Worm (Caenorhabditis elegans) whole organism, L3 larva: ENCODE results near the gene div-1.
A peak's percentile ranks its signal among the peaks of the same experiment; 100 is the strongest.
"Not testable (repeated sequence)": the region's sequence is repeated elsewhere in the genome, so short reads cannot be mapped to it uniquely, and the experiment has no call there.

Source experiments
- R02D3.7 ChIP-seq: fragments of 150-350 bp; optimal IDR thresholded peaks from 2 replicates; lab custom pipeline; 2014; ENCODE audit warnings: missing biosample characterization, missing genetic modification characterization
- ZK546.5 ChIP-seq: sonication (generic microtip); optimal IDR thresholded peaks from 2 replicates; lab custom pipeline; 2017; ENCODE audit warnings: missing biosample characterization, missing genetic modification characterization
- aly-2 ChIP-seq: fragments of 150-350 bp; optimal IDR thresholded peaks from 2 replicates; lab custom pipeline; 2014; ENCODE audit warnings: missing biosample characterization, missing genetic modification characterization
- ceh-28 ChIP-seq: fragments of 150-350 bp; optimal IDR thresholded peaks from 2 replicates; lab custom pipeline; 2014; ENCODE audit warnings: missing biosample characterization, missing genetic modification reagents, missing genetic modification characterization
- ceh-9 ChIP-seq: sonication (generic microtip); optimal IDR thresholded peaks from 2 replicates; lab custom pipeline; 2018; ENCODE audit warnings: missing biosample characterization, missing genetic modification characterization
- daf-12 ChIP-seq: fragments of 150-350 bp; optimal IDR thresholded peaks from 2 replicates; lab custom pipeline; 2014; ENCODE audit warnings: missing biosample characterization, missing genetic modification reagents, missing genetic modification characterization
- egl-27 ChIP-seq: sonication (generic microtip); optimal IDR thresholded peaks from 4 replicates; lab custom pipeline; 2017; ENCODE audit warnings: missing biosample characterization, missing genetic modification reagents, missing genetic modification characterization
- egl-5 ChIP-seq: fragments of 150-350 bp; optimal IDR thresholded peaks from 2 replicates; lab custom pipeline; 2017; ENCODE audit warnings: missing biosample characterization, missing genetic modification reagents, missing genetic modification characterization, inconsistent platforms
- elt-1 ChIP-seq: fragments of 150-350 bp; optimal IDR thresholded peaks from 2 replicates; lab custom pipeline; 2014; ENCODE audit warnings: missing biosample characterization, missing genetic modification characterization
- elt-2 ChIP-seq: sonication (generic microtip); optimal IDR thresholded peaks from 2 replicates; lab custom pipeline; 2016; ENCODE audit warnings: missing genetic modification reagents, mild to moderate bottlenecking, missing genetic modification characterization, missing compliant biosample characterization
- elt-3 ChIP-seq, 3 experiments: fragments of 150-350 bp in 1 of 3; sonication (generic microtip) in 2 of 3; optimal IDR thresholded peaks; 2 replicates in 2 of 3; 4 replicates in 1 of 3; lab custom pipeline; 2014 to 2017; ENCODE audit warnings: missing biosample characterization in 3 of 3, missing genetic modification characterization in 3 of 3
- eor-1 ChIP-seq, 2 experiments: fragments of 150-350 bp; optimal IDR thresholded peaks; 2 replicates each; lab custom pipeline; 2014 to 2018; ENCODE audit warnings: missing biosample characterization in 2 of 2, missing genetic modification characterization in 2 of 2
- fkh-10 ChIP-seq: sonication (generic microtip); optimal IDR thresholded peaks from 2 replicates; lab custom pipeline; 2017; ENCODE audit warnings: missing biosample characterization, missing genetic modification reagents, missing genetic modification characterization
- fos-1 ChIP-seq: fragments of 150-350 bp; optimal IDR thresholded peaks from 2 replicates; lab custom pipeline; 2014; ENCODE audit warnings: missing biosample characterization, missing genetic modification characterization
- hmg-11 ChIP-seq: sonication (generic microtip); optimal IDR thresholded peaks from 2 replicates; lab custom pipeline; 2016; ENCODE audit warnings: missing genetic modification characterization, missing compliant biosample characterization
- jun-1 ChIP-seq: fragments of 150-350 bp; optimal IDR thresholded peaks from 2 replicates; lab custom pipeline; 2014; ENCODE audit warnings: missing biosample characterization, missing genetic modification reagents, missing genetic modification characterization
- lin-15B ChIP-seq: fragments of 150-350 bp; optimal IDR thresholded peaks from 2 replicates; lab custom pipeline; 2014; ENCODE audit warnings: missing biosample characterization, missing genetic modification characterization
- lsy-12 ChIP-seq: sonication (generic microtip); optimal IDR thresholded peaks from 2 replicates; lab custom pipeline; 2016; ENCODE audit warnings: mild to moderate bottlenecking, missing genetic modification characterization, missing compliant biosample characterization
- mdl-1 ChIP-seq: fragments of 150-350 bp; optimal IDR thresholded peaks from 2 replicates; lab custom pipeline; 2014; ENCODE audit warnings: missing biosample characterization, missing genetic modification characterization
- nfya-1 ChIP-seq: sonication (generic microtip); optimal IDR thresholded peaks from 2 replicates; lab custom pipeline; 2017; ENCODE audit warnings: missing genetic modification characterization, mild to moderate bottlenecking, missing compliant biosample characterization, antibody characterized with exemption, moderate library complexity; ENCODE audit not compliant: insufficient read depth
- nhr-11 ChIP-seq: fragments of 150-350 bp; optimal IDR thresholded peaks from 2 replicates; lab custom pipeline; 2014; ENCODE audit warnings: missing biosample characterization, missing genetic modification characterization
- nhr-12 ChIP-seq: fragments of 150-350 bp; optimal IDR thresholded peaks from 2 replicates; lab custom pipeline; 2014; ENCODE audit warnings: missing biosample characterization, missing genetic modification characterization
- nhr-23 ChIP-seq: fragments of 150-350 bp; optimal IDR thresholded peaks from 2 replicates; lab custom pipeline; 2014; ENCODE audit warnings: missing biosample characterization, missing genetic modification reagents, missing genetic modification characterization
- nhr-237 ChIP-seq: fragments of 150-350 bp; optimal IDR thresholded peaks from 2 replicates; lab custom pipeline; 2014; ENCODE audit warnings: missing biosample characterization, missing genetic modification characterization
- nhr-25 ChIP-seq: sonication (generic microtip); optimal IDR thresholded peaks from 2 replicates; lab custom pipeline; 2017; ENCODE audit warnings: missing biosample characterization, missing genetic modification characterization
- nhr-28 ChIP-seq: fragments of 150-350 bp; optimal IDR thresholded peaks from 2 replicates; lab custom pipeline; 2014; ENCODE audit warnings: missing biosample characterization, missing genetic modification characterization
- nhr-43 ChIP-seq: sonication (generic microtip); optimal IDR thresholded peaks from 2 replicates; lab custom pipeline; 2016; ENCODE audit warnings: mild to moderate bottlenecking, missing genetic modification characterization, missing compliant biosample characterization; ENCODE audit not compliant: poor library complexity, severe bottlenecking
- nhr-67 ChIP-seq: fragments of 150-350 bp; optimal IDR thresholded peaks from 2 replicates; lab custom pipeline; 2014; ENCODE audit warnings: missing biosample characterization, missing genetic modification characterization
- nhr-76 ChIP-seq: fragments of 150-350 bp; sonication (generic microtip); optimal IDR thresholded peaks from 5 replicates; lab custom pipeline; 2014; ENCODE audit warnings: missing biosample characterization, missing genetic modification characterization
- pha-4 ChIP-seq: fragments of 150-350 bp; optimal IDR thresholded peaks from 2 replicates; lab custom pipeline; 2014; ENCODE audit warnings: missing biosample characterization, missing genetic modification reagents, missing genetic modification characterization
- pqm-1 ChIP-seq: fragments of 150-350 bp; optimal IDR thresholded peaks from 2 replicates; lab custom pipeline; 2017; ENCODE audit warnings: missing biosample characterization, missing genetic modification characterization, inconsistent platforms
- sea-2 ChIP-seq: fragments of 150-350 bp; sonication (generic microtip); optimal IDR thresholded peaks from 4 replicates; lab custom pipeline; 2014; ENCODE audit warnings: missing biosample characterization, missing genetic modification reagents, missing genetic modification characterization
- skn-1 ChIP-seq: fragments of 150-350 bp; optimal IDR thresholded peaks from 2 replicates; lab custom pipeline; 2014; ENCODE audit warnings: missing biosample characterization, missing genetic modification characterization
- snpc-4 ChIP-seq: fragments of 150-350 bp; optimal IDR thresholded peaks from 2 replicates; lab custom pipeline; 2014; ENCODE audit warnings: missing biosample characterization, missing genetic modification characterization
- tbx-2 ChIP-seq: sonication (generic microtip); optimal IDR thresholded peaks from 2 replicates; lab custom pipeline; 2016; ENCODE audit warnings: mild to moderate bottlenecking, missing genetic modification characterization, missing compliant biosample characterization
- unc-62 ChIP-seq: fragments of 150-350 bp; sonication (generic microtip); optimal IDR thresholded peaks from 4 replicates; lab custom pipeline; 2014; ENCODE audit warnings: missing biosample characterization, missing genetic modification reagents, missing genetic modification characterization
- zag-1 ChIP-seq: fragments of 150-350 bp; optimal IDR thresholded peaks from 2 replicates; lab custom pipeline; 2014; ENCODE audit warnings: missing biosample characterization, missing genetic modification characterization
- ztf-11 ChIP-seq: fragments of 150-350 bp; optimal IDR thresholded peaks from 2 replicates; lab custom pipeline; 2014; ENCODE audit warnings: missing biosample characterization, missing genetic modification characterization
- ztf-4 ChIP-seq: fragments of 150-350 bp; optimal IDR thresholded peaks from 2 replicates; lab custom pipeline; 2014; ENCODE audit warnings: missing biosample characterization, missing genetic modification characterization

The div-1 gene

DNA sequence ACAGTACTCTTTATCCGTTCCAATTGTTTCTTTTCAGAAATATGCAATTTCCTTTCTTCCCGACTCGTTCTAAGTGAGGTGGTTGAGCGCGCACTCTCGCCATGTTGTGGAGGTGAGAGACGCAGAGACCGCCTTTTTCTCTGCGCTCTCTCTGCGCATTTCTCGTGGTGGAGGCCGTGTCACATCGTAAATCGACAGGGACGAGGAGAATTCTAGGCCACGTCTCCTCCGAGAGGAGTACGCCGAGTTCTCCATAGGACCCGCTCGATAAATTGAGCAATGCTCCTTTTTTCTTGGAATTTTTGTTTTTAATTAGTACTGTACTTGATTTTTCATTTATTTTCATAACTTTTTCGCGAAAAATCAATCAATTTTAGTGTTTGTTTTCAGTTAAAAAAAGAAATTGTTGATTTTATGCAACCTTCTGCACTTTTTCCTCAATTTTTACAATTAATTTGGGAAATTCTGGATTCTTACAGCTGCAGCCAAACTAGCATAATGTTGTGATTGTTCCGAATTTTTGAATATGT, 22.5 kb upstream of the div-1 start, which contains the start of gene cnk-1 (continued):
- peak; percentile 14 for TF ChIP-seq nhr-25 (tag; lab: Kevin White, UChicago)
- no peak for TF ChIP-seq fkh-10
- TF ChIP-seq hmg-11 (tag; lab: Kevin White, UChicago), result peak; percentile 37
- TF ChIP-seq R02D3.7 (tag; lab: Kevin White, UChicago), result peak; percentile 89
- no peak for TF ChIP-seq nhr-12 (tag; lab: Kevin White, UChicago)
- TF ChIP-seq aly-2 (tag; lab: Kevin White, UChicago), result no peak
- TF ChIP-seq egl-27 (tag; lab: Kevin White, UChicago), result no peak
- TF ChIP-seq ceh-28 (tag; lab: Kevin White, UChicago), result no peak
- TF ChIP-seq fos-1, result no peak
- no peak for TF ChIP-seq ztf-11 (tag; lab: Kevin White, UChicago)
- TF ChIP-seq lsy-12 (tag; lab: Kevin White, UChicago), result peak; percentile 57
- peak; percentile 92 for TF ChIP-seq nhr-43 (tag; lab: Kevin White, UChicago)
- TF ChIP-seq unc-62 (GFP tag; lab: Kevin White, UChicago), result no peak
- TF ChIP-seq sea-2 (GFP tag; lab: Kevin White, UChicago), result no peak
- no peak for TF ChIP-seq mdl-1 (tag; lab: Kevin White, UChicago)
- no peak for TF ChIP-seq nhr-76
- TF ChIP-seq nhr-23 (tag; lab: Kevin White, UChicago), result peak; percentile 65
- TF ChIP-seq skn-1, result peak; percentile 22
- TF ChIP-seq zag-1 (tag; lab: Kevin White, UChicago), result no peak
- no peak for TF ChIP-seq ZK546.5 (tag; lab: Kevin White, UChicago)
- no peak for TF ChIP-seq pqm-1 (tag; lab: Kevin White, UChicago)
- TF ChIP-seq tbx-2 (tag; lab: Kevin White, UChicago), result peak; percentile 56
- no peak for TF ChIP-seq nhr-67
- TF ChIP-seq elt-1 (tag; lab: Kevin White, UChicago), result no peak
- peak; percentile 46 for TF ChIP-seq pha-4 (tag; lab: Kevin White, UChicago)
- TF ChIP-seq ceh-9 (tag; lab: Kevin White, UChicago), result no peak

DNA sequence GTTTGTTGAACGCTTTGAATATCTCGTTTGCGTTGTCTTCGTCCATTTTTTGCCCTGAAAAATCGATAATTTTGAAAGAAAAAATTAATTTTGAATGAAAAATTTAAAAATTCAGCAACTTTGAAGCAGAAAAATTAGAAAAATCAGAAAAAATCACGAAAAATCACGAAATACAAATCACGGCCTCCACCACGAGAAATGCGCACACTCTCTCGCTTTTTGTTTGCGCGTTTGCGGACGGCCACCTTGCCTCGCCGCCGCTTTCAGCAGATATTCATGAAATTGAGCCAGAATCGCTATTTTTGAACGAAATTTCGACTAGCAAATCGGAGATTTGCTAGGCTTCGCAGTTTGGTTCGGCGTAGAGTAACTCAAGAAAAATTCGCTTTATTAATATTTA, 18.5 kb upstream of the div-1 start, which contains the start of gene inpp-4B:
Gene inpp-4B (minus strand): TSS at position 54 of the 400 bp plus-strand sequence.
- not testable (repeated sequence) for TF ChIP-seq nhr-76; lin-15B (tag; lab: Kevin White, UChicago); daf-12 (tag; lab: Kevin White, UChicago)

DNA sequence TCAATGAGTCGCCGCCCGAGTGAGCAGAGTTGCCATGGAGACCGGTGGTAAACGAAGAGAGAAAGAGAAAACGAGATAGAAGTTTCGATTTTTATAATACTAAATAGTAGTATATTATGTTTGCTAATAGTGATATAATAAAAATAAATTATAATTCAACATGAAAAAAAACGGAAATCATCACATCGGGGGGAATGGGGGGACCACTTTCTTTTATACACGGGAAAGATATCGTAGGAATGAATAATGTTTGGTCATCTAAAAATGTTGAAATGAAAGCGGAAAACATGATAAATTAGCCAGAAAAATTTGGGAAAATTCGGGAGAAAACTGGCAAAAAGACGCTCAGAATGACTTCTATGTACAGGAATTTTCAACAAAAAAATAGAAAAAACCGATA, 13.3 kb upstream of the div-1 start, which contains the start of gene bbs-5:
Gene bbs-5 (minus strand): TSS at position 101 of the 400 bp plus-strand sequence.
- TF ChIP-seq hmg-11 (tag; lab: Kevin White, UChicago), result no peak
- TF ChIP-seq, all 47 proteins: peak for 0

DNA sequence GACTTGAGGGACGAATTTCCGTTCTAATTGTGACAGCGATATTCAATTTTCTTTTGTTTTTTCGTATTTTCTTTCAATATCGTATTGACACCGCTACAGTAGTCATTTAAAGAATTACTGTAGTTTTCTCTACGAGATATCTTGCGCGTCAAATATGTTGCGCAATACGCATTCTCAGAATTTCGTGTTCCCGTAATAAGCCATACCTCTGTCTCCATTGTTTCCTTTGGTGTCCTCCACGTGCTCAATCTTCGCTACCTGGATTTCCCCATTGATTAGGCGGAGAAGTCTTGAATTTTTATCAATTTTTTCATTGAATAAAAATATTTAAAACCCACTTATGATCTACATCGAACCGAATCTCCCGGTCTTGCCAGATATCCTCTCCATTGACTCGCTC, 12.9 kb upstream of the div-1 start:
- TF ChIP-seq nhr-25 (tag; lab: Kevin White, UChicago) (no peak), ztf-4 (no peak), nhr-23 (tag; lab: Kevin White, UChicago) (no peak), egl-27 (tag; lab: Kevin White, UChicago) (no peak), daf-12 (tag; lab: Kevin White, UChicago) (no peak), nhr-28 (tag; lab: Kevin White, UChicago) (no peak), jun-1 (no peak), ztf-11 (tag; lab: Kevin White, UChicago) (no peak), nfya-1 (no peak), nhr-12 (tag; lab: Kevin White, UChicago) (no peak), mdl-1 (tag; lab: Kevin White, UChicago) (no peak), zag-1 (tag; lab: Kevin White, UChicago) (no peak), aly-2 (tag; lab: Kevin White, UChicago) (no peak), lsy-12 (tag; lab: Kevin White, UChicago) (no peak), snpc-4 (tag; lab: Kevin White, UChicago) (no peak), nhr-43 (tag; lab: Kevin White, UChicago) (no peak), fkh-10 (no peak)

DNA sequence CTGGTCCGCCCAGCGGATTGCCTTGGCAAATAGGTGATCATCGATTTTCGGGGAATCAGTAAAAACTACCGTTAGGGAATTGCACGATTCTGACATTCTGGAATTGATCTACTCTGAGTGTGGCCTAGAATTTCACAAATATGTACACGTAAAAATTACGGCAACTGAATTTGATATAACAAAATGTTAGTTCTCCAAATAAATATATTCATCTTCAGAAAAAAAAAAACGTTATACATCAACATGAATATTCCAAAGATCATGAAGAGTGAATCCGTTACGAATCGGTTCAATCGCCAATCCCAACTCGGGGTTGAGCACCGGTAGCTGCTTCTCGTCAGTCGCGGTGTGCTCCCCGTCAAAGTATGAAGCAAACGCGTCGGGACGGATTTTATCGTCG, 10.3 kb upstream of the div-1 start, which contains the start of gene rip-1:
Gene rip-1 (minus strand): TSS at position 101 of the 400 bp plus-strand sequence.
- TF ChIP-seq ZK546.5 (tag; lab: Kevin White, UChicago) (no peak), eor-1 (tag; optimal IDR thresholded peaks at IDR 0.05; lab: Kevin White, UChicago) (no peak), jun-1 (no peak), ceh-28 (tag; lab: Kevin White, UChicago) (no peak), nhr-76 (no peak), nhr-43 (tag; lab: Kevin White, UChicago) (no peak), egl-5 (tag; lab: Kevin White, UChicago) (no peak), nfya-1 (no peak), nhr-67 (no peak), elt-2 (tag; lab: Kevin White, UChicago) (no peak), nhr-237 (tag; lab: Kevin White, UChicago) (no peak), mdl-1 (tag; lab: Kevin White, UChicago) (no peak), pha-4 (tag; lab: Kevin White, UChicago) (no peak), daf-12 (tag; lab: Kevin White, UChicago) (no peak), snpc-4 (tag; lab: Kevin White, UChicago) (no peak), pqm-1 (tag; lab: Kevin White, UChicago) (no peak), ceh-9 (tag; lab: Kevin White, UChicago) (no peak), lin-15B (tag; lab: Kevin White, UChicago) (no peak), nhr-11 (no peak), elt-3 (tag; optimal IDR thresholded peaks at IDR 0.05; lab: Kevin White, UChicago) (no peak)
- TF ChIP-seq, all 47 proteins: peak for 0
